Worm (Caenorhabditis elegans): ENCODE measurements around the gene irld-60.

Gene irld-60

ce11 chrIII:12779676-12780337, 29.1 kb upstream of the irld-60 start, which contains the start of gene gab-1:
gab-1 (minus strand) TSS chrIII:12779726.
- TF ChIP-seq pes-1 (GFP tag; IDR thresholded peaks at IDR 0.05) (no peak), hmg-4 (GFP tag; optimal IDR thresholded peaks at IDR 0.05) (no peak), B0310.2 (tag; optimal IDR thresholded peaks at IDR 0.05) (no peak), ets-7 (tag; optimal IDR thresholded peaks at IDR 0.05) (no peak)

ce11 chrIII:12773753-12774152, 23.0 kb upstream of the irld-60 start:
- no peak for TF ChIP-seq tbx-37 (GFP tag; conservative IDR thresholded peaks at IDR 0.05)
- no peak for TF ChIP-seq sea-1 (GFP tag; conservative IDR thresholded peaks at IDR 0.05)
- TF ChIP-seq pes-1 (GFP tag; IDR thresholded peaks at IDR 0.05), result no peak
- no peak for TF ChIP-seq tbx-11 (GFP tag; IDR thresholded peaks at IDR 0.05)
- TF ChIP-seq tra-4 (tag; optimal IDR thresholded peaks at IDR 0.05), result no peak
- TF ChIP-seq flt-1 (GFP tag; IDR thresholded peaks at IDR 0.05), result no peak
- TF ChIP-seq ets-7 (tag; optimal IDR thresholded peaks at IDR 0.05), result no peak
- TF ChIP-seq ama-1 (optimal IDR thresholded peaks at IDR 0.05), result no peak
- no peak for TF ChIP-seq aly-1 (tag; optimal IDR thresholded peaks at IDR 0.05)
- TF ChIP-seq hmg-4 (GFP tag; optimal IDR thresholded peaks at IDR 0.05), result no peak
- TF ChIP-seq hmbx-1 (tag; optimal IDR thresholded peaks at IDR 0.05), result no peak
- no peak for TF ChIP-seq ceh-13 (GFP tag; optimal IDR thresholded peaks at IDR 0.05)

ce11 chrIII:12764241-12764640, 13.5 kb upstream of the irld-60 start, which contains the start of the genes irld-19 and irld-61:
irld-19 (minus strand) TSS chrIII:12764341.
irld-61 (plus strand) TSS chrIII:12764553.
- TF ChIP-seq tra-4 (tag; optimal IDR thresholded peaks at IDR 0.05) (no peak), pes-1 (GFP tag; IDR thresholded peaks at IDR 0.05) (no peak), sea-1 (GFP tag; conservative IDR thresholded peaks at IDR 0.05) (no peak), ets-7 (tag; optimal IDR thresholded peaks at IDR 0.05) (no peak), aly-1 (tag; optimal IDR thresholded peaks at IDR 0.05) (no peak), tbx-11 (GFP tag; IDR thresholded peaks at IDR 0.05) (no peak), ceh-36 (tag; optimal IDR thresholded peaks at IDR 0.05) (no peak)

ce11 chrIII:12757367-12757766, 6.6 kb upstream of the irld-60 start, which contains the start of gene srw-9:
srw-9 (plus strand) TSS chrIII:12757667.
- TF ChIP-seq B0310.2 (tag; optimal IDR thresholded peaks at IDR 0.05) (no peak), hnd-1 (tag; optimal IDR thresholded peaks at IDR 0.05) (no peak), ceh-36 (tag; optimal IDR thresholded peaks at IDR 0.05) (no peak), hmg-4 (GFP tag; optimal IDR thresholded peaks at IDR 0.05) (no peak)

ce11 chrIII:12755048-12755447, 4.3 kb upstream of the irld-60 start, which contains the start of gene srw-10:
srw-10 (plus strand) TSS chrIII:12755348.
- TF ChIP-seq tra-4 (tag; optimal IDR thresholded peaks at IDR 0.05), result no peak

ce11 chrIII:12746369-12746855, 4.3 kb downstream of the irld-60 start, which contains the start of gene Y111B2A.21:
Y111B2A.21 (plus strand) TSS chrIII:12746419.
- TF ChIP-seq hmg-4 (GFP tag; optimal IDR thresholded peaks at IDR 0.05) (no peak), tra-4 (tag; optimal IDR thresholded peaks at IDR 0.05) (no peak), ceh-36 (tag; optimal IDR thresholded peaks at IDR 0.05) (no peak), tbx-11 (GFP tag; IDR thresholded peaks at IDR 0.05) (no peak), sea-1 (GFP tag; conservative IDR thresholded peaks at IDR 0.05) (no peak), hmbx-1 (tag; optimal IDR thresholded peaks at IDR 0.05) (no peak)

ce11 chrIII:12743515-12743914, 7.2 kb downstream of the irld-60 start:
- no peak for TF ChIP-seq hmg-4 (GFP tag; optimal IDR thresholded peaks at IDR 0.05)
- TF ChIP-seq pes-1 (GFP tag; IDR thresholded peaks at IDR 0.05), result no peak
- no peak for TF ChIP-seq F13C5.2 (tag; optimal IDR thresholded peaks at IDR 0.05)
- no peak for TF ChIP-seq flt-1 (GFP tag; IDR thresholded peaks at IDR 0.05)
- no peak for TF ChIP-seq B0310.2 (tag; optimal IDR thresholded peaks at IDR 0.05)
- no peak for TF ChIP-seq ceh-13 (GFP tag; optimal IDR thresholded peaks at IDR 0.05)
- no peak for TF ChIP-seq tbx-37 (GFP tag; conservative IDR thresholded peaks at IDR 0.05)
- TF ChIP-seq hnd-1 (tag; optimal IDR thresholded peaks at IDR 0.05), result no peak

ce11 chrIII:12740313-12740712, 10.4 kb downstream of the irld-60 start:
- TF ChIP-seq ets-7 (tag; optimal IDR thresholded peaks at IDR 0.05), result no peak
- no peak for TF ChIP-seq tra-4 (tag; optimal IDR thresholded peaks at IDR 0.05)
- no peak for TF ChIP-seq pes-1 (GFP tag; IDR thresholded peaks at IDR 0.05)
- no peak for TF ChIP-seq tbx-11 (GFP tag; IDR thresholded peaks at IDR 0.05)
- no peak for TF ChIP-seq hmbx-1 (tag; optimal IDR thresholded peaks at IDR 0.05)
- no peak for TF ChIP-seq B0310.2 (tag; optimal IDR thresholded peaks at IDR 0.05)
- TF ChIP-seq hnd-1 (tag; optimal IDR thresholded peaks at IDR 0.05), result no peak
- no peak for TF ChIP-seq aly-1 (tag; optimal IDR thresholded peaks at IDR 0.05)
- TF ChIP-seq ceh-13 (GFP tag; optimal IDR thresholded peaks at IDR 0.05), result no peak
- TF ChIP-seq scrt-1 (GFP tag; IDR thresholded peaks at IDR 0.05), result no peak
- TF ChIP-seq tbx-37 (GFP tag; conservative IDR thresholded peaks at IDR 0.05), result no peak
- no peak for TF ChIP-seq sea-1 (GFP tag; conservative IDR thresholded peaks at IDR 0.05)
- no peak for TF ChIP-seq ceh-36 (tag; optimal IDR thresholded peaks at IDR 0.05)
- TF ChIP-seq hmg-4 (GFP tag; optimal IDR thresholded peaks at IDR 0.05), result no peak
- TF ChIP-seq ama-1 (optimal IDR thresholded peaks at IDR 0.05), result no peak

ce11 chrIII:12738935-12739334, 11.8 kb downstream of the irld-60 start:
- TF ChIP-seq sea-1 (GFP tag; conservative IDR thresholded peaks at IDR 0.05) (no peak), B0310.2 (tag; optimal IDR thresholded peaks at IDR 0.05) (no peak), tbx-11 (GFP tag; IDR thresholded peaks at IDR 0.05) (no peak), ceh-36 (tag; optimal IDR thresholded peaks at IDR 0.05) (no peak), tbx-37 (GFP tag; conservative IDR thresholded peaks at IDR 0.05) (no peak), hmg-4 (GFP tag; optimal IDR thresholded peaks at IDR 0.05) (no peak), tra-4 (tag; optimal IDR thresholded peaks at IDR 0.05) (no peak), flt-1 (GFP tag; IDR thresholded peaks at IDR 0.05) (no peak), pes-1 (GFP tag; IDR thresholded peaks at IDR 0.05) (no peak), ets-7 (tag; optimal IDR thresholded peaks at IDR 0.05) (no peak), ceh-13 (GFP tag; optimal IDR thresholded peaks at IDR 0.05) (no peak), scrt-1 (GFP tag; IDR thresholded peaks at IDR 0.05) (no peak), F13C5.2 (tag; optimal IDR thresholded peaks at IDR 0.05) (no peak), ama-1 (optimal IDR thresholded peaks at IDR 0.05) (no peak), aly-1 (tag; optimal IDR thresholded peaks at IDR 0.05) (no peak), hnd-1 (tag; optimal IDR thresholded peaks at IDR 0.05) (no peak)

All from whole organism, early embryonic.